Worm (Caenorhabditis elegans) whole organism, L4 larva: Measurements from ENCODE around the gene lips-5.

ENCODE experiments used
- F26F4.8 ChIP-seq: fragments of 200-800 bp; sonication (Bioruptor generic); conservative IDR thresholded peaks from 2 replicates; pipeline ENCODE4 v1.3.6; 2022; ENCODE audit warnings: missing genetic modification characterization, missing compliant biosample characterization
- F44E2.7 ChIP-seq: fragments of 200-800 bp; sonication (Bioruptor generic); IDR thresholded peaks from 2 replicates; pipeline ENCODE4 v2.1.2; 2022; ENCODE audit warnings: missing genetic modification characterization, missing compliant biosample characterization
- F49E8.2 ChIP-seq: sonication (generic microtip); optimal IDR thresholded peaks from 2 replicates; lab custom pipeline; 2016; ENCODE audit warnings: missing compliant biosample characterization, mild to moderate bottlenecking, missing genetic modification characterization, borderline replicate concordance
- T20F7.1 ChIP-seq: fragments of 200-800 bp; sonication (Bioruptor generic); optimal IDR thresholded peaks from 2 replicates; lab custom pipeline; 2018; ENCODE audit warnings: mild to moderate bottlenecking, missing genetic modification characterization, missing compliant biosample characterization
- T26A8.4 ChIP-seq: fragments of 200-800 bp; sonication (Bioruptor generic); IDR thresholded peaks from 2 replicates; pipeline ENCODE4 v1.3.6; 2022; ENCODE audit warnings: missing genetic modification characterization, missing compliant biosample characterization
- Y105C5A.15 ChIP-seq: fragments of 200-800 bp; sonication (Bioruptor generic); IDR thresholded peaks from 2 replicates; pipeline ENCODE4 v1.3.6; 2022; ENCODE audit warnings: missing genetic modification characterization, missing compliant biosample characterization
- Y75B8A.6 ChIP-seq: fragments of 200-800 bp; sonication (Bioruptor generic); IDR thresholded peaks from 2 replicates; pipeline ENCODE4 v1.3.6; 2022; ENCODE audit warnings: missing genetic modification reagents, missing genetic modification characterization, missing compliant biosample characterization
- ZK546.5 ChIP-seq, 2 experiments: sonication (generic microtip); optimal IDR thresholded peaks; 2 replicates each; lab custom pipeline; 2017; ENCODE audit warnings: missing biosample characterization in 2 of 2, missing genetic modification characterization in 2 of 2
- aha-1 ChIP-seq: fragments of 150-350 bp; peaks from one replicate; lab custom pipeline; 2014; ENCODE audit warnings: missing biosample characterization, missing genetic modification characterization
- ceh-28 ChIP-seq: fragments of 150-350 bp; optimal IDR thresholded peaks from 2 replicates; lab custom pipeline; 2014; ENCODE audit warnings: missing biosample characterization, missing genetic modification reagents, missing genetic modification characterization
- ceh-44 ChIP-seq: fragments of 200-800 bp; sonication (Bioruptor generic); IDR thresholded peaks from 2 replicates; pipeline ENCODE4 v1.3.6; 2022; ENCODE audit warnings: missing genetic modification reagents, missing genetic modification characterization, missing compliant biosample characterization
- cey-2 ChIP-seq: sonication (generic microtip); optimal IDR thresholded peaks from 3 replicates; lab custom pipeline; 2017; ENCODE audit warnings: missing genetic modification characterization, mild to moderate bottlenecking, missing compliant biosample characterization, antibody characterized with exemption, borderline replicate concordance; ENCODE audit not compliant: insufficient read depth
- daf-12 ChIP-seq: fragments of 150-350 bp; optimal IDR thresholded peaks from 2 replicates; lab custom pipeline; 2014; ENCODE audit warnings: missing biosample characterization, missing genetic modification reagents, missing genetic modification characterization
- daf-16 ChIP-seq, 3 experiments: sonication (generic microtip); optimal IDR thresholded peaks; 2 replicates each; lab custom pipeline; 2016 to 2017; ENCODE audit warnings: missing genetic modification characterization in 3 of 3, missing genetic modification reagents in 3 of 3, mild to moderate bottlenecking in 2 of 3, missing compliant biosample characterization in 2 of 3, missing biosample characterization in 1 of 3, moderate library complexity in 1 of 3
- daf-8 ChIP-seq: fragments of 200-800 bp; sonication (Bioruptor generic); IDR thresholded peaks from 2 replicates; pipeline ENCODE4 v1.3.6; 2022; ENCODE audit warnings: missing genetic modification characterization, missing compliant biosample characterization
- dmd-6 ChIP-seq: fragments of 200-800 bp; sonication (Bioruptor generic); IDR thresholded peaks from 2 replicates; pipeline ENCODE4 v1.3.6; 2022; ENCODE audit warnings: missing genetic modification reagents, missing genetic modification characterization, missing compliant biosample characterization
- dpl-1 ChIP-seq: fragments of 150-350 bp; optimal IDR thresholded peaks from 2 replicates; lab custom pipeline; 2014; ENCODE audit warnings: missing biosample characterization, missing genetic modification reagents, missing genetic modification characterization
- duxl-1 ChIP-seq: sonication (generic microtip); optimal IDR thresholded peaks from 2 replicates; lab custom pipeline; 2016; ENCODE audit warnings: mild to moderate bottlenecking, missing genetic modification characterization, moderate library complexity, missing compliant biosample characterization; ENCODE audit not compliant: poor library complexity
- egl-27 ChIP-seq: sonication (generic microtip); optimal IDR thresholded peaks from 3 replicates; lab custom pipeline; 2017; ENCODE audit warnings: missing biosample characterization, missing genetic modification reagents, missing genetic modification characterization
- egl-43 ChIP-seq: fragments of 200-800 bp; sonication (Bioruptor generic); IDR thresholded peaks from 2 replicates; pipeline ENCODE4 v1.3.6; 2022; ENCODE audit warnings: missing genetic modification reagents, missing genetic modification characterization, missing compliant biosample characterization
- gei-8 ChIP-seq: fragments of 200-800 bp; sonication (Bioruptor generic); optimal IDR thresholded peaks from 2 replicates; lab custom pipeline; 2018; ENCODE audit warnings: mild to moderate bottlenecking, missing genetic modification characterization, missing compliant biosample characterization
- hif-1 ChIP-seq, 2 experiments: sonication (generic microtip); optimal IDR thresholded peaks; 2 replicates each; lab custom pipeline; 2016 to 2017; ENCODE audit warnings: missing compliant biosample characterization in 2 of 2, missing genetic modification characterization in 2 of 2, missing genetic modification reagents in 2 of 2, missing genotype in 2 of 2, mild to moderate bottlenecking in 1 of 2
- hlh-30 ChIP-seq: sonication (generic microtip); optimal IDR thresholded peaks from 2 replicates; lab custom pipeline; 2017; ENCODE audit warnings: antibody characterized with exemption, mild to moderate bottlenecking, missing genetic modification characterization, missing compliant biosample characterization; ENCODE audit not compliant: insufficient read depth
- lim-7 ChIP-seq: fragments of 200-800 bp; sonication (Bioruptor generic); IDR thresholded peaks from 2 replicates; pipeline ENCODE4 v1.3.6; 2022; ENCODE audit warnings: missing genetic modification characterization, missing compliant biosample characterization
- lin-13 ChIP-seq: fragments of 150-350 bp; optimal IDR thresholded peaks from 2 replicates; lab custom pipeline; 2014; ENCODE audit warnings: missing biosample characterization, missing genetic modification reagents, missing genetic modification characterization
- lin-29 ChIP-seq: fragments of 200-800 bp; sonication (Bioruptor generic); IDR thresholded peaks from 2 replicates; pipeline ENCODE4 v1.3.6; 2022; ENCODE audit warnings: missing genetic modification reagents, missing genetic modification characterization, missing compliant biosample characterization
- lin-39 ChIP-seq: fragments of 150-350 bp; optimal IDR thresholded peaks from 2 replicates; lab custom pipeline; 2014; ENCODE audit warnings: missing biosample characterization, missing genetic modification reagents, missing genetic modification characterization
- lsy-2 ChIP-seq, 2 experiments: fragments of 150-350 bp in 1 of 2; sonication (generic microtip) in 1 of 2; optimal IDR thresholded peaks; 2 replicates each; lab custom pipeline; 2014 to 2017; ENCODE audit warnings: missing biosample characterization in 2 of 2, missing genetic modification characterization in 2 of 2
- mdl-1 ChIP-seq, 2 experiments: fragments of 150-350 bp in 1 of 2; sonication (generic microtip) in 1 of 2; optimal IDR thresholded peaks; 2 replicates each; lab custom pipeline; 2014 to 2017; ENCODE audit warnings: missing biosample characterization in 2 of 2, missing genetic modification characterization in 2 of 2
- mep-1 ChIP-seq: fragments of 150-350 bp; sonication (generic microtip); optimal IDR thresholded peaks from 3 replicates; lab custom pipeline; 2014; ENCODE audit warnings: missing biosample characterization, missing genetic modification characterization
- mes-2 ChIP-seq: sonication (generic microtip); optimal IDR thresholded peaks from 2 replicates; lab custom pipeline; 2016; ENCODE audit warnings: missing genotype, mild to moderate bottlenecking, missing genetic modification characterization, missing compliant biosample characterization; ENCODE audit not compliant: poor library complexity, severe bottlenecking
- mxl-3 ChIP-seq: fragments of 200-800 bp; sonication (Bioruptor generic); optimal IDR thresholded peaks from 2 replicates; lab custom pipeline; 2018; ENCODE audit warnings: mild to moderate bottlenecking, missing genetic modification characterization, missing compliant biosample characterization
- nhr-111 ChIP-seq: fragments of 200-800 bp; sonication (Bioruptor generic); optimal IDR thresholded peaks from 2 replicates; lab custom pipeline; 2018; ENCODE audit warnings: mild to moderate bottlenecking, missing genetic modification characterization, missing compliant biosample characterization
- nhr-237 ChIP-seq: sonication (generic microtip); optimal IDR thresholded peaks from 2 replicates; lab custom pipeline; 2017; ENCODE audit warnings: missing biosample characterization, missing genetic modification characterization
- nhr-28 ChIP-seq: fragments of 150-350 bp; optimal IDR thresholded peaks from 2 replicates; lab custom pipeline; 2014; ENCODE audit warnings: missing biosample characterization, missing genetic modification characterization
- nhr-77 ChIP-seq: fragments of 150-350 bp; optimal IDR thresholded peaks from 2 replicates; lab custom pipeline; 2014; ENCODE audit warnings: missing biosample characterization, missing genetic modification characterization
- rbr-2 ChIP-seq: sonication (generic microtip); optimal IDR thresholded peaks from 2 replicates; lab custom pipeline; 2016; ENCODE audit warnings: missing genotype, missing genetic modification characterization, missing compliant biosample characterization
- set-16 ChIP-seq: fragments of 200-800 bp; sonication (Bioruptor generic); IDR thresholded peaks from 2 replicates; pipeline ENCODE4 v1.3.6; 2022; ENCODE audit warnings: missing genetic modification reagents, missing genetic modification characterization, missing compliant biosample characterization
- skn-1 ChIP-seq: fragments of 150-350 bp; optimal IDR thresholded peaks from 2 replicates; lab custom pipeline; 2014; ENCODE audit warnings: missing biosample characterization, missing genetic modification characterization
- tra-1 ChIP-seq: fragments of 200-800 bp; sonication (Bioruptor generic); IDR thresholded peaks from 2 replicates; pipeline ENCODE4 v1.3.6; 2022; ENCODE audit warnings: missing genetic modification reagents, missing genetic modification characterization, missing compliant biosample characterization
- unc-39 ChIP-seq: sonication (generic microtip); optimal IDR thresholded peaks from 2 replicates; lab custom pipeline; 2017; ENCODE audit warnings: missing biosample characterization, missing genetic modification characterization
- unc-62 ChIP-seq, 3 experiments: fragments of 150-350 bp in 1 of 3; sonication (generic microtip); optimal IDR thresholded peaks in 2 of 3; peaks in 1 of 3; 1 replicate in 1 of 3; 2 replicates in 2 of 3; lab custom pipeline; 2014 to 2017; ENCODE audit warnings: missing biosample characterization in 3 of 3, missing genetic modification characterization in 3 of 3, missing genetic modification reagents in 3 of 3, missing genotype in 1 of 3
- zag-1 ChIP-seq: fragments of 150-350 bp; optimal IDR thresholded peaks from 2 replicates; lab custom pipeline; 2014; ENCODE audit warnings: missing biosample characterization, missing genetic modification characterization
- zfp-2 ChIP-seq: sonication (generic microtip); optimal IDR thresholded peaks from 2 replicates; lab custom pipeline; 2016; ENCODE audit warnings: mild to moderate bottlenecking, missing genetic modification characterization, missing compliant biosample characterization
- zfp-3 ChIP-seq: fragments of 200-800 bp; sonication (Bioruptor generic); conservative IDR thresholded peaks from 2 replicates; pipeline ENCODE4 v1.3.6; 2022; ENCODE audit warnings: missing genetic modification reagents, missing genetic modification characterization, missing compliant biosample characterization
- ztf-11 ChIP-seq: fragments of 150-350 bp; optimal IDR thresholded peaks from 2 replicates; lab custom pipeline; 2014; ENCODE audit warnings: missing biosample characterization, missing genetic modification characterization

The lips-5 gene

DNA sequence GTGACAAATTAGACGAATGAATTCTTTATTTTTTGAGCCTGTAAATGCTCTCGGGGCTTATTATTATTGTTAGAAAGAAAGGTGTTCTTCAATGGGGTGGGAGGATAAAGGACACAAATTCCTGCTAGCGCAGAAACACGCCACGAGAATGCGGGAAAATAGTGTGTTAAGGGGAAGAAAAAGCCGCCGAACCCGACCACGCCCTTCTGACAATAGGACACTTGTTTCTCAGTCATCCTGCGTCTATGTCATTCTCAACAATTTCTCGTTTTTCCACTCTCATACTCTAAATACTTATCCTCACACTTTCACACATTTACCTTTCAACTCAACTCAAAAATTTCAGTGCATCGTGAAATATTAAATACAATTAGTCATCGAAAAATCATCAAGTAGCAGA is 40.4 kb upstream of the lips-5 start, which contains the start of gene M117.1 (continued):
- TF ChIP-seq lin-39 (no peak), zfp-2 (tag; lab: Kevin White, UChicago) (no peak), skn-1 (no peak), duxl-1 (no peak), dpl-1 (no peak), ZK546.5 (tag; optimal IDR thresholded peaks at IDR 0.05; lab: Kevin White, UChicago) (no peak), T20F7.1 (GFP tag; lab: Kevin White, UChicago) (no peak), nhr-28 (tag; lab: Kevin White, UChicago) (peak; percentile 25), Y105C5A.15 (no peak), mep-1 (tag; lab: Kevin White, UChicago) (no peak), T26A8.4 (GFP tag; lab: Robert Waterston, UW) (no peak), F44E2.7 (GFP tag; lab: Robert Waterston, UW) (no peak), F49E8.2 (no peak), lin-13 (GFP tag; lab: Kevin White, UChicago) (no peak), lin-29 (GFP tag; lab: Robert Waterston, UW) (no peak), F26F4.8 (GFP tag; lab: Robert Waterston, UW) (no peak), cey-2 (tag; lab: Kevin White, UChicago) (no peak), lsy-2 (tag; optimal IDR thresholded peaks at IDR 0.05; lab: Kevin White, UChicago) (no peak), daf-12 (tag; lab: Kevin White, UChicago) (no peak), mdl-1 (tag; optimal IDR thresholded peaks at IDR 0.05; lab: Kevin White, UChicago) (peak in 1 of 2 experiments; percentile 49), tra-1 (GFP tag; lab: Robert Waterston, UW) (no peak), gei-8 (GFP tag; lab: Kevin White, UChicago) (no peak), hlh-30 (tag; lab: Kevin White, UChicago) (peak; percentile 3), nhr-77 (tag; lab: Kevin White, UChicago) (no peak), hif-1 (tag; optimal IDR thresholded peaks at IDR 0.05; lab: Kevin White, UChicago) (peak in 1 of 2 experiments; percentile 7)

DNA sequence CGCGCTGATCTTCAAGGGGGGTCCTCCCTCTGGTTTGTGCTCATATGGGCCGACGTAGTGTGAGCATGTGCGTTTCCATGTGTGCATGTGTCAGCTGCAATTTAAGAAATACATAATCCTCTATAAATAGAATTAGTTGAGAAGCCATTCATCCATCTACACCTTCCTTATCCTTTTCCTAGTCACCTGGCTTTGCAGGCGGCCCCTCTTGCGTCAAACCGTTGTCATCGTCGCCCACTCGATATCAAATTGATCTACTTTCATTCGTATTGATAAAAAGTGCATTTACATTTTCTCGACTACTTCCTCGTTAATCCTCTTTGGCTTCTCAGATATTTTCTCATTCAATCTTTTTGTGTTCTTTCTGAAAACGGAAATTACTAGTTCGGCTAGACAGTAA is 38.5 kb upstream of the lips-5 start:
- TF ChIP-seq hif-1 (tag; optimal IDR thresholded peaks at IDR 0.05; lab: Kevin White, UChicago): no peak
- no peak for TF ChIP-seq zag-1 (tag; lab: Kevin White, UChicago)
- no peak for TF ChIP-seq egl-43
- TF ChIP-seq ceh-28: no peak
- no peak for TF ChIP-seq nhr-77 (tag; lab: Kevin White, UChicago)
- no peak for TF ChIP-seq nhr-111 (GFP tag; lab: Kevin White, UChicago)
- peak; percentile 44 for TF ChIP-seq nhr-28 (tag; lab: Kevin White, UChicago)
- no peak for TF ChIP-seq daf-8 (GFP tag; lab: Robert Waterston, UW)
- TF ChIP-seq egl-27: no peak
- no peak for TF ChIP-seq unc-39 (tag; lab: Kevin White, UChicago)
- TF ChIP-seq nhr-237 (tag; lab: Kevin White, UChicago): no peak
- no peak for TF ChIP-seq mes-2
- TF ChIP-seq rbr-2 (tag; lab: Kevin White, UChicago): no peak
- peak; percentile 42 for TF ChIP-seq aha-1 (tag; lab: Kevin White, UChicago)
- no peak for TF ChIP-seq Y75B8A.6 (GFP tag; lab: Robert Waterston, UW)
- TF ChIP-seq daf-16 (GFP tag; optimal IDR thresholded peaks at IDR 0.05; lab: Kevin White, UChicago): no peak
- TF ChIP-seq daf-16 (tag; optimal IDR thresholded peaks at IDR 0.05; lab: Kevin White, UChicago): no peak
- TF ChIP-seq F44E2.7 (GFP tag; lab: Robert Waterston, UW): no peak
- TF ChIP-seq ztf-11 (tag; lab: Kevin White, UChicago): no peak
- TF ChIP-seq duxl-1: no peak
- TF ChIP-seq ceh-44 (GFP tag; lab: Robert Waterston, UW): no peak
- TF ChIP-seq set-16 (GFP tag; lab: Robert Waterston, UW): no peak
- peak; percentile 37 for TF ChIP-seq mxl-3 (GFP tag; lab: Kevin White, UChicago)
- no peak for TF ChIP-seq F26F4.8 (GFP tag; lab: Robert Waterston, UW)
- TF ChIP-seq dmd-6 (GFP tag; lab: Robert Waterston, UW): no peak
- TF ChIP-seq lim-7 (GFP tag; lab: Robert Waterston, UW): no peak
- no peak for TF ChIP-seq zfp-3 (GFP tag; lab: Robert Waterston, UW)
- no peak for TF ChIP-seq unc-62 (GFP tag; optimal IDR thresholded peaks at IDR 0.05 in 1 of 2; lab: Kevin White, UChicago)
- TF ChIP-seq unc-62 (tag; optimal IDR thresholded peaks at IDR 0.05; lab: Kevin White, UChicago): no peak
